Worm (Caenorhabditis elegans) whole organism, L1 larva: ENCODE measurements around the gene F28C6.5.

Experiments
- efl-1 ChIP-seq, 4 experiments: fragments of 150-350 bp; optimal IDR thresholded peaks in 3 of 4; peaks in 1 of 4; 1 replicate in 1 of 4; 2 replicates in 3 of 4; lab custom pipeline; 2014; ENCODE audit warnings: missing biosample characterization in 2 of 4, missing genetic modification characterization in 2 of 4, missing genetic modification reagents in 2 of 4
- hlh-4 ChIP-seq: sonication (generic microtip); optimal IDR thresholded peaks from 2 replicates; lab custom pipeline; 2016; ENCODE audit warnings: mild to moderate bottlenecking, missing genetic modification characterization, missing compliant biosample characterization
- mdl-1 ChIP-seq, 2 experiments: fragments of 150-350 bp; optimal IDR thresholded peaks; 2 replicates each; lab custom pipeline; 2014 to 2017; ENCODE audit warnings: missing biosample characterization in 2 of 2, missing genetic modification characterization in 2 of 2, inconsistent platforms in 1 of 2
- nhr-237 ChIP-seq: fragments of 150-350 bp; optimal IDR thresholded peaks from 2 replicates; lab custom pipeline; 2014; ENCODE audit warnings: missing biosample characterization, missing genetic modification characterization
- unc-62 ChIP-seq: fragments of 150-350 bp; optimal IDR thresholded peaks from 2 replicates; lab custom pipeline; 2014; ENCODE audit warnings: missing biosample characterization, missing genetic modification reagents, missing genetic modification characterization

DNA sequence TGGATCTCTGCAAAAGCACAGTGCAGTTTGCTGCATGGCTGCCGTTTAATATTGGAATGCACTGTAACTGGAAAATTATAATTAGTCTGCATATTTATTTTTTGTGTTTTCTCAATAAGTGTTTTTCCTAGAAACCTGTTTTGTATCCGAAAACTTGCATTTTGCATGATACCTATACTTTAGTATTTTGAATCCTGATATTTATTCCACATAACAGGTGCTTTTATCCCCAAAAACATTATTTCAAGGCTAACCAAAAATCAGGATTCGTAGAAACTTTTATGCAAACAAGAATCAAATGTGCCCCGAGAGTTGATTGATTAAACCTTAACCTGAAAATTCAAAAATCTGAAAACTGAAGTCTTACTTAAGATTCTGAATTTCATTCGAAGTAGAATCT, 11.3 kb downstream of the F28C6.5 start:
- TF ChIP-seq mdl-1 (tag; optimal IDR thresholded peaks at IDR 0.05; lab: Kevin White, UChicago) (no peak), nhr-237 (tag; lab: Kevin White, UChicago) (no peak), unc-62 (GFP tag; lab: Kevin White, UChicago) (no peak), hlh-4 (tag; lab: Kevin White, UChicago) (peak; percentile 93), efl-1 (optimal IDR thresholded peaks at IDR 0.05; lab: Kevin White, UChicago) (no peak), efl-1 (GFP tag; optimal IDR thresholded peaks at IDR 0.05 in 1 of 2; lab: Kevin White, UChicago) (no peak)
